Fruit fly (Drosophila melanogaster) whole organism, embryonic: ENCODE measurements around the gene CG34276.

Experiments used
- Aef1 ChIP-seq: fragments of 200-800 bp; sonication (Bioruptor generic); IDR thresholded peaks from 3 replicates; pipeline ENCODE4 v1.3.6; 2022; ENCODE audit warnings: missing biosample characterization, missing genetic modification characterization
- Atf6 ChIP-seq: fragments of 200-800 bp; sonication (Bioruptor generic); IDR thresholded peaks from 2 replicates; pipeline ENCODE4 v1.3.6; 2022; ENCODE audit warnings: missing biosample characterization, missing genetic modification characterization
- BEAF-32 ChIP-seq: fragments of 200-800 bp; sonication (Bioruptor generic); optimal IDR thresholded peaks from 3 replicates; lab custom pipeline; 2017; ENCODE audit warnings: missing biosample characterization, missing genetic modification characterization, mild to moderate bottlenecking, moderate library complexity, missing genetic modification reagents
- CG10147 ChIP-seq: fragments of 200-800 bp; sonication (Bioruptor generic); optimal IDR thresholded peaks from 2 replicates; lab custom pipeline; 2019; ENCODE audit warnings: missing biosample characterization, mild to moderate bottlenecking, missing genetic modification characterization, moderate library complexity
- CG12104 ChIP-seq: fragments of 200-800 bp; sonication (Bioruptor generic); optimal IDR thresholded peaks from 3 replicates; lab custom pipeline; 2016; ENCODE audit warnings: missing biosample characterization, missing genetic modification characterization
- CG1233 ChIP-seq: fragments of 200-800 bp; sonication (Bioruptor generic); optimal IDR thresholded peaks from 4 replicates; lab custom pipeline; 2018; ENCODE audit warnings: missing biosample characterization, mild to moderate bottlenecking, missing genetic modification characterization
- CG12744 ChIP-seq: fragments of 200-800 bp; sonication (Bioruptor generic); optimal IDR thresholded peaks from 2 replicates; lab custom pipeline; 2016; ENCODE audit warnings: missing biosample characterization, missing genetic modification characterization
- CG1529 ChIP-seq: fragments of 200-800 bp; sonication (Bioruptor generic); optimal IDR thresholded peaks from 3 replicates; lab custom pipeline; 2018; ENCODE audit warnings: missing biosample characterization, missing genetic modification characterization
- CG15696 ChIP-seq: fragments of 200-800 bp; sonication (Bioruptor generic); optimal IDR thresholded peaks from 2 replicates; lab custom pipeline; 2019; ENCODE audit warnings: missing biosample characterization, mild to moderate bottlenecking, missing genetic modification characterization, moderate library complexity
- CG17359 ChIP-seq: fragments of 200-800 bp; sonication (Bioruptor generic); optimal IDR thresholded peaks from 3 replicates; lab custom pipeline; 2018; ENCODE audit warnings: missing biosample characterization, mild to moderate bottlenecking, missing genetic modification characterization, moderate library complexity
- CG2129 ChIP-seq: fragments of 200-800 bp; sonication (Bioruptor generic); IDR thresholded peaks from 2 replicates; pipeline ENCODE4 v1.3.6; 2022; ENCODE audit warnings: missing biosample characterization, missing genetic modification characterization; ENCODE audit not compliant: partially characterized antibody
- CG2202 ChIP-seq: fragments of 200-800 bp; sonication (Bioruptor generic); optimal IDR thresholded peaks from 2 replicates; lab custom pipeline; 2018; ENCODE audit warnings: missing biosample characterization, mild to moderate bottlenecking, missing genetic modification characterization
- CG2678 ChIP-seq: fragments of 200-800 bp; sonication (Bioruptor generic); optimal IDR thresholded peaks from 3 replicates; lab custom pipeline; 2019; ENCODE audit warnings: missing biosample characterization, mild to moderate bottlenecking, missing genetic modification characterization, moderate library complexity
- CG3281 ChIP-seq: fragments of 200-800 bp; sonication (Bioruptor generic); optimal IDR thresholded peaks from 3 replicates; lab custom pipeline; 2017; ENCODE audit warnings: missing biosample characterization, mild to moderate bottlenecking, missing genetic modification characterization
- CG3726 ChIP-seq: fragments of 200-800 bp; sonication (Bioruptor generic); IDR thresholded peaks from 3 replicates; pipeline ENCODE4, ENCODE4 v1.3.6; 2022; ENCODE audit warnings: missing biosample characterization, missing genetic modification characterization
- CG4404 ChIP-seq: fragments of 200-800 bp; sonication (Bioruptor generic); IDR thresholded peaks from 2 replicates; pipeline ENCODE4 v1.3.6; 2022; ENCODE audit warnings: missing biosample characterization, missing genetic modification characterization
- CG6689 ChIP-seq: fragments of 200-800 bp; sonication (Bioruptor generic); IDR thresholded peaks from 2 replicates; pipeline ENCODE4 v1.3.6; 2022; ENCODE audit warnings: missing biosample characterization, missing genetic modification characterization
- CG6813 ChIP-seq: fragments of 200-800 bp; sonication (Bioruptor generic); optimal IDR thresholded peaks from 2 replicates; lab custom pipeline; 2017; ENCODE audit warnings: missing biosample characterization, missing genetic modification characterization, mild to moderate bottlenecking, moderate library complexity, missing genetic modification reagents
- CG7786 ChIP-seq: fragments of 200-800 bp; sonication (Bioruptor generic); optimal IDR thresholded peaks from 2 replicates; lab custom pipeline; 2016; ENCODE audit warnings: missing biosample characterization, missing genetic modification characterization
- CG7963 ChIP-seq: fragments of 200-800 bp; sonication (Bioruptor generic); IDR thresholded peaks from 3 replicates; pipeline ENCODE4 v1.3.6; 2022; ENCODE audit warnings: missing biosample characterization, missing genetic modification characterization; ENCODE audit not compliant: partially characterized antibody
- CTCF ChIP-seq: fragments of 200-800 bp; sonication (Bioruptor generic); optimal IDR thresholded peaks from 2 replicates; lab custom pipeline; 2017; ENCODE audit warnings: missing biosample characterization, mild to moderate bottlenecking, missing genetic modification characterization, moderate library complexity
- HLH54F ChIP-seq: fragments of 200-800 bp; sonication (Bioruptor generic); optimal IDR thresholded peaks from 3 replicates; lab custom pipeline; 2016; ENCODE audit warnings: missing biosample characterization, missing genetic modification characterization
- Tbp ChIP-seq: fragments of >200 bp; optimal IDR thresholded peaks from 2 replicates; lab custom pipeline; 2018; ENCODE audit warnings: missing biosample characterization, missing genetic modification characterization
- al ChIP-seq: fragments of 200-800 bp; sonication (Bioruptor generic); IDR thresholded peaks from 2 replicates; pipeline ENCODE4 v1.3.6; 2022; ENCODE audit warnings: missing biosample characterization, missing genetic modification characterization
- bcd ChIP-seq: fragments of 200-800 bp; sonication (Bioruptor generic); optimal IDR thresholded peaks from 2 replicates; lab custom pipeline; 2017; ENCODE audit warnings: missing biosample characterization, mild to moderate bottlenecking, missing genetic modification characterization
- bsh ChIP-seq, 2 experiments: fragments of 200-800 bp; sonication (Bioruptor generic); optimal IDR thresholded peaks; 2 replicates each; lab custom pipeline; 2017 to 2018; ENCODE audit warnings: mild to moderate bottlenecking in 2 of 2, missing biosample characterization in 2 of 2, missing genetic modification characterization in 2 of 2, moderate library complexity in 1 of 2
- caup ChIP-seq: fragments of 200-800 bp; sonication (Bioruptor generic); optimal IDR thresholded peaks from 3 replicates; lab custom pipeline; 2017; ENCODE audit warnings: missing biosample characterization, mild to moderate bottlenecking, missing genetic modification characterization, moderate library complexity; ENCODE audit not compliant: severe bottlenecking
- chif ChIP-seq, 2 experiments: fragments of 200-800 bp; sonication (Bioruptor generic); optimal IDR thresholded peaks; 3 replicates each; lab custom pipeline; 2016; ENCODE audit warnings: missing biosample characterization in 2 of 2, missing genetic modification characterization in 2 of 2
- chinmo ChIP-seq: fragments of 200-800 bp; sonication (Bioruptor generic); IDR thresholded peaks from 4 replicates; pipeline ENCODE4 v1.3.6; 2022; ENCODE audit warnings: missing biosample characterization, missing genetic modification characterization; ENCODE audit not compliant: partially characterized antibody
- crp ChIP-seq, 2 experiments: fragments of 200-800 bp; sonication (Bioruptor generic); optimal IDR thresholded peaks; 2 replicates in 1 of 2; 3 replicates in 1 of 2; lab custom pipeline; 2017; ENCODE audit warnings: missing biosample characterization in 2 of 2, missing genetic modification characterization in 2 of 2, mild to moderate bottlenecking in 1 of 2, moderate library complexity in 1 of 2
- cwo ChIP-seq: fragments of 200-800 bp; sonication (Bioruptor generic); optimal IDR thresholded peaks from 3 replicates; lab custom pipeline; 2017; ENCODE audit warnings: missing biosample characterization, missing genetic modification characterization, mild to moderate bottlenecking, moderate library complexity, missing genetic modification reagents
- ems ChIP-seq: fragments of 200-800 bp; sonication (Bioruptor generic); optimal IDR thresholded peaks from 3 replicates; lab custom pipeline; 2016; ENCODE audit warnings: missing biosample characterization, missing genetic modification characterization
- exex ChIP-seq: fragments of 200-800 bp; sonication (Bioruptor generic); optimal IDR thresholded peaks from 4 replicates; lab custom pipeline; 2018; ENCODE audit warnings: missing biosample characterization, mild to moderate bottlenecking, missing genetic modification characterization, moderate library complexity
- gce ChIP-seq: fragments of 200-800 bp; sonication (Bioruptor generic); IDR thresholded peaks from 3 replicates; pipeline ENCODE4 v1.3.6; 2022; ENCODE audit warnings: missing biosample characterization, missing genetic modification characterization
- kni ChIP-seq: fragments of 200-800 bp; sonication (Bioruptor generic); optimal IDR thresholded peaks from 3 replicates; lab custom pipeline; 2017; ENCODE audit warnings: mild to moderate bottlenecking, missing biosample characterization, missing genetic modification reagents, missing genetic modification characterization
- lbe ChIP-seq: fragments of 200-800 bp; sonication (Bioruptor generic); optimal IDR thresholded peaks from 2 replicates; lab custom pipeline; 2016; ENCODE audit warnings: missing biosample characterization, mild to moderate bottlenecking, missing genetic modification characterization
- lilli ChIP-seq: fragments of 200-800 bp; sonication (Bioruptor generic); optimal IDR thresholded peaks from 3 replicates; lab custom pipeline; 2016; ENCODE audit warnings: missing biosample characterization, missing genetic modification characterization
- mirr ChIP-seq: fragments of 200-800 bp; sonication (Bioruptor generic); optimal IDR thresholded peaks from 3 replicates; lab custom pipeline; 2018; ENCODE audit warnings: missing biosample characterization, mild to moderate bottlenecking, missing genetic modification characterization
- nmo ChIP-seq: fragments of 200-800 bp; sonication (Bioruptor generic); optimal IDR thresholded peaks from 2 replicates; lab custom pipeline; 2018; ENCODE audit warnings: missing biosample characterization, mild to moderate bottlenecking, missing genetic modification characterization, moderate library complexity
- otp ChIP-seq: fragments of 200-800 bp; sonication (Bioruptor generic); IDR thresholded peaks from 3 replicates; pipeline ENCODE4, ENCODE4 v1.3.6; 2022; ENCODE audit warnings: missing biosample characterization, missing genetic modification characterization
- phol ChIP-seq: fragments of 200-800 bp; sonication (Bioruptor generic); optimal IDR thresholded peaks from 3 replicates; lab custom pipeline; 2018; ENCODE audit warnings: missing biosample characterization, mild to moderate bottlenecking, missing genetic modification characterization, moderate library complexity
- pros ChIP-seq: fragments of 200-800 bp; sonication (Bioruptor generic); optimal IDR thresholded peaks from 3 replicates; lab custom pipeline; 2019; ENCODE audit warnings: missing biosample characterization, mild to moderate bottlenecking, missing genetic modification characterization, moderate library complexity
- ro ChIP-seq: fragments of 200-800 bp; sonication (Bioruptor generic); IDR thresholded peaks from 2 replicates; pipeline ENCODE4 v1.3.6; 2022; ENCODE audit warnings: missing biosample characterization, missing genetic modification characterization
- sug ChIP-seq: fragments of 200-800 bp; optimal IDR thresholded peaks from 2 replicates; lab custom pipeline; 2019; ENCODE audit warnings: missing biosample characterization, mild to moderate bottlenecking, missing genetic modification characterization, moderate library complexity
- tin ChIP-seq: fragments of 200-800 bp; sonication (Bioruptor generic); optimal IDR thresholded peaks from 3 replicates; lab custom pipeline; 2016; ENCODE audit warnings: missing biosample characterization, missing genetic modification characterization
- tna ChIP-seq: fragments of 200-800 bp; sonication (Bioruptor generic); IDR thresholded peaks from 2 replicates; pipeline ENCODE4 v1.3.6; 2022; ENCODE audit warnings: missing biosample characterization, missing genetic modification characterization; ENCODE audit not compliant: partially characterized antibody

Gene CG34276

dm6 chr3R:15925329-15925728 lies at the start of gene CG34276:
TSS of gene CG34276 (plus strand) at chr3R:15925629.
- no peak for TF ChIP-seq lilli (GFP tag; lab: Kevin White, UChicago)
- no peak for TF ChIP-seq nmo (GFP tag; lab: Kevin White, UChicago)
- no peak for TF ChIP-seq otp (GFP tag; lab: Robert Waterston, UW)
- no peak for TF ChIP-seq lbe (GFP tag; lab: Kevin White, UChicago)
- TF ChIP-seq CG10147 = no peak
- no peak for TF ChIP-seq CG12744 (GFP tag; lab: Kevin White, UChicago)
- no peak for TF ChIP-seq chif (GFP tag; optimal IDR thresholded peaks at IDR 0.05; lab: Kevin White, UChicago)
- TF ChIP-seq al (GFP tag; lab: Robert Waterston, UW) = no peak
- TF ChIP-seq phol = no peak
- TF ChIP-seq CG6689 (GFP tag; lab: Robert Waterston, UW) = no peak
- no peak for TF ChIP-seq Atf6 (GFP tag; lab: Robert Waterston, UW)
- TF ChIP-seq bcd (GFP tag; lab: Kevin White, UChicago) = no peak
- TF ChIP-seq tna = no peak
- TF ChIP-seq crp (GFP tag; optimal IDR thresholded peaks at IDR 0.05; lab: Kevin White, UChicago) = no peak
- TF ChIP-seq CG17359 (tag; lab: Kevin White, UChicago) = no peak
- no peak for TF ChIP-seq CG4404 (GFP tag; lab: Robert Waterston, UW)
- TF ChIP-seq HLH54F = no peak
- no peak for TF ChIP-seq gce (GFP tag; lab: Robert Waterston, UW)
- no peak for TF ChIP-seq BEAF-32 (GFP tag; lab: Kevin White, UChicago)
- no peak for TF ChIP-seq CTCF

- peak; percentile 54 for TF ChIP-seq sug (tag; lab: Kevin White, UChicago)
- TF ChIP-seq cwo (GFP tag; lab: Kevin White, UChicago) = peak; percentile 38
- no peak for TF ChIP-seq Aef1 (GFP tag; lab: Robert Waterston, UW)
- TF ChIP-seq mirr (GFP tag; lab: Kevin White, UChicago) = peak; percentile 52
- TF ChIP-seq caup (GFP tag; lab: Kevin White, UChicago) = no peak
- TF ChIP-seq exex = peak; percentile 71
- TF ChIP-seq ro = no peak
These were observed 34.1 kb upstream of the CG34276 start for dm6 chr3R:15891188-15891820.

- TF ChIP-seq CG2129 (GFP tag; lab: Robert Waterston, UW) = no peak
- TF ChIP-seq CG7963 (GFP tag; lab: Robert Waterston, UW) = no peak
These were observed 29.5 kb upstream of the CG34276 start, which contains the start of gene CG14877 for dm6 chr3R:15895978-15896377. TSS of gene CG14877 (minus strand) at chr3R:15896078.

- no peak for TF ChIP-seq CG2202 (tag; lab: Kevin White, UChicago)
- TF ChIP-seq CG1529 (GFP tag; lab: Kevin White, UChicago) = no peak
- TF ChIP-seq ems (GFP tag; lab: Kevin White, UChicago) = no peak
- TF ChIP-seq pros = no peak
- peak; percentile 57 for TF ChIP-seq CG2678 (tag; lab: Kevin White, UChicago)
- peak; percentile 28 for TF ChIP-seq CG3281 (GFP tag; lab: Kevin White, UChicago)
- TF ChIP-seq CG12104 = no peak
- TF ChIP-seq chinmo (GFP tag; lab: Robert Waterston, UW) = no peak
- TF ChIP-seq cwo (GFP tag; lab: Kevin White, UChicago) = peak; percentile 37
- TF ChIP-seq CG6813 = no peak
- TF ChIP-seq CG15696 (tag; lab: Kevin White, UChicago) = no peak
- no peak for TF ChIP-seq kni
- no peak for TF ChIP-seq Tbp (GFP tag; lab: Kevin White, UChicago)
- no peak for TF ChIP-seq CG3726 (GFP tag; lab: Robert Waterston, UW)
- TF ChIP-seq CG1233 (GFP tag; lab: Kevin White, UChicago) = no peak
- no peak for TF ChIP-seq CG2129 (GFP tag; lab: Robert Waterston, UW)
- TF ChIP-seq tin (GFP tag; lab: Kevin White, UChicago) = no peak
- no peak for TF ChIP-seq ro
- no peak for TF ChIP-seq CG7786
- no peak for TF ChIP-seq bsh (GFP tag; optimal IDR thresholded peaks at IDR 0.05; lab: Kevin White, UChicago)
These were observed 27.1 kb upstream of the CG34276 start for dm6 chr3R:15898302-15898701.
